Worm (Caenorhabditis elegans) whole organism, young adult: Measurements from ENCODE around the gene ZK177.12.

Source experiments
- B0035.1 ChIP-seq: sonication (generic microtip); optimal IDR thresholded peaks from 2 replicates; lab custom pipeline; 2016; ENCODE audit warnings: missing genetic modification characterization, mild to moderate bottlenecking, missing compliant biosample characterization, missing genotype, missing genetic modification reagents
- B0336.3 ChIP-seq: fragments of 200-800 bp; sonication (Bioruptor generic); IDR thresholded peaks from 2 replicates; pipeline ENCODE4 v1.3.6; 2022; ENCODE audit warnings: missing genetic modification characterization, missing compliant biosample characterization
- D2030.7 ChIP-seq: fragments of 200-800 bp; sonication (Bioruptor generic); IDR thresholded peaks from 2 replicates; pipeline ENCODE4 v1.3.6; 2022; ENCODE audit warnings: missing genetic modification reagents, missing genetic modification characterization, missing compliant biosample characterization
- F10E7.11 ChIP-seq: sonication (generic microtip); optimal IDR thresholded peaks from 2 replicates; lab custom pipeline; 2017; ENCODE audit warnings: mild to moderate bottlenecking, missing genetic modification characterization, moderate library complexity, missing compliant biosample characterization
- F23B12.7 ChIP-seq: sonication (generic microtip); optimal IDR thresholded peaks from 2 replicates; lab custom pipeline; 2017; ENCODE audit warnings: missing genetic modification characterization, mild to moderate bottlenecking, missing compliant biosample characterization, antibody characterized with exemption, moderate library complexity; ENCODE audit not compliant: insufficient read depth
- F37B4.10 ChIP-seq: fragments of 200-800 bp; sonication (Bioruptor generic); IDR thresholded peaks from 2 replicates; pipeline ENCODE4 v1.3.6; 2022; ENCODE audit warnings: missing genetic modification characterization, missing compliant biosample characterization
- T07F8.4 ChIP-seq: sonication (generic microtip); optimal IDR thresholded peaks from 2 replicates; lab custom pipeline; 2016; ENCODE audit warnings: mild to moderate bottlenecking, missing genetic modification characterization, moderate library complexity, missing compliant biosample characterization
- Y53G8AR.9 ChIP-seq: fragments of 200-800 bp; sonication (Bioruptor generic); conservative IDR thresholded peaks from 2 replicates; pipeline ENCODE4 v1.3.6; 2022; ENCODE audit warnings: missing genetic modification reagents, missing genetic modification characterization, missing compliant biosample characterization
- Y79H2A.3 ChIP-seq: fragments of 200-800 bp; sonication (Bioruptor generic); conservative IDR thresholded peaks from 2 replicates; pipeline ENCODE4 v1.3.6; 2022; ENCODE audit warnings: missing genetic modification reagents, missing genetic modification characterization, missing compliant biosample characterization
- atf-7 ChIP-seq: sonication (generic microtip); optimal IDR thresholded peaks from 2 replicates; lab custom pipeline; 2017; ENCODE audit warnings: mild to moderate bottlenecking, missing genetic modification characterization, missing compliant biosample characterization
- attf-3 ChIP-seq: fragments of 200-800 bp; sonication (Bioruptor generic); conservative IDR thresholded peaks from 2 replicates; pipeline ENCODE4 v1.3.6; 2022; ENCODE audit warnings: missing genetic modification reagents, missing genetic modification characterization, missing compliant biosample characterization
- attf-6 ChIP-seq: fragments of 200-800 bp; sonication (Bioruptor generic); IDR thresholded peaks from 2 replicates; pipeline ENCODE4 v1.3.6; 2022; ENCODE audit warnings: missing genetic modification reagents, missing genetic modification characterization, missing compliant biosample characterization
- ccch-3 ChIP-seq: fragments of 200-800 bp; sonication (Bioruptor generic); optimal IDR thresholded peaks from 2 replicates; lab custom pipeline; 2018; ENCODE audit warnings: mild to moderate bottlenecking, missing genetic modification characterization, missing compliant biosample characterization
- cebp-1 ChIP-seq, 2 experiments: fragments of 200-800 bp in 1 of 2; sonication (Bioruptor generic) in 1 of 2; sonication (generic microtip) in 1 of 2; IDR thresholded peaks in 1 of 2; optimal IDR thresholded peaks in 1 of 2; 2 replicates each; pipeline versions ENCODE4 v1.3.6 to Lab custom; 2017 to 2022; ENCODE audit warnings: missing compliant biosample characterization in 2 of 2, missing genetic modification characterization in 2 of 2, mild to moderate bottlenecking in 1 of 2, missing genetic modification reagents in 1 of 2, moderate library complexity in 1 of 2
- cebp-2 ChIP-seq: fragments of 200-800 bp; sonication (Bioruptor generic); IDR thresholded peaks from 2 replicates; pipeline ENCODE4 v1.3.6; 2022; ENCODE audit warnings: missing genetic modification characterization, missing compliant biosample characterization
- ceh-27 ChIP-seq: fragments of 200-800 bp; sonication (Bioruptor generic); optimal IDR thresholded peaks from 2 replicates; lab custom pipeline; 2018; ENCODE audit warnings: mild to moderate bottlenecking, missing genetic modification characterization, moderate library complexity, missing compliant biosample characterization
- egl-44 ChIP-seq: fragments of 200-800 bp; sonication (Bioruptor generic); IDR thresholded peaks from 2 replicates; pipeline ENCODE4 v1.3.6; 2022; ENCODE audit warnings: missing genetic modification reagents, missing genetic modification characterization, missing compliant biosample characterization
- hlh-26 ChIP-seq: fragments of 200-800 bp; sonication (Bioruptor generic); conservative IDR thresholded peaks from 2 replicates; pipeline ENCODE4 v1.3.6; 2022; ENCODE audit warnings: missing genetic modification reagents, missing genetic modification characterization, missing compliant biosample characterization
- hmg-1.2 ChIP-seq: fragments of 200-800 bp; sonication (Bioruptor generic); IDR thresholded peaks from 2 replicates; pipeline ENCODE4 v1.3.6; 2022; ENCODE audit warnings: missing genetic modification reagents, missing genetic modification characterization, missing compliant biosample characterization
- lin-26 ChIP-seq: fragments of 200-800 bp; sonication (Bioruptor generic); IDR thresholded peaks from 2 replicates; pipeline ENCODE4 v1.3.6; 2022; ENCODE audit warnings: missing genetic modification reagents, missing genetic modification characterization, missing compliant biosample characterization
- lin-40 ChIP-seq: sonication (generic microtip); optimal IDR thresholded peaks from 2 replicates; lab custom pipeline; 2016; ENCODE audit warnings: missing genetic modification characterization, mild to moderate bottlenecking, missing compliant biosample characterization, missing genotype, missing genetic modification reagents
- lin-54 ChIP-seq: fragments of 200-800 bp; sonication (Bioruptor generic); optimal IDR thresholded peaks from 2 replicates; lab custom pipeline; 2018; ENCODE audit warnings: mild to moderate bottlenecking, missing genetic modification characterization, missing compliant biosample characterization
- lsy-27 ChIP-seq: sonication (generic microtip); optimal IDR thresholded peaks from 2 replicates; lab custom pipeline; 2017; ENCODE audit warnings: missing genetic modification characterization, mild to moderate bottlenecking, missing compliant biosample characterization, antibody characterized with exemption, missing genotype, borderline replicate concordance; ENCODE audit not compliant: insufficient read depth
- madf-10 ChIP-seq: sonication (generic microtip); optimal IDR thresholded peaks from 2 replicates; lab custom pipeline; 2016; ENCODE audit warnings: mild to moderate bottlenecking, missing genetic modification characterization, missing compliant biosample characterization
- madf-3 ChIP-seq: fragments of 200-800 bp; sonication (Bioruptor generic); IDR thresholded peaks from 2 replicates; pipeline ENCODE4 v1.3.6; 2022; ENCODE audit warnings: missing genetic modification reagents, missing genetic modification characterization, missing compliant biosample characterization
- mes-4 ChIP-seq: sonication (generic microtip); optimal IDR thresholded peaks from 2 replicates; lab custom pipeline; 2016; ENCODE audit warnings: missing genotype, missing genetic modification characterization, missing compliant biosample characterization
- mxl-1 ChIP-seq: sonication (generic microtip); optimal IDR thresholded peaks from 2 replicates; lab custom pipeline; 2016; ENCODE audit warnings: missing genetic modification characterization, missing compliant biosample characterization
- nfyb-1 ChIP-seq: fragments of 200-800 bp; sonication (Bioruptor generic); IDR thresholded peaks from 2 replicates; pipeline ENCODE4 v1.3.6; 2022; ENCODE audit warnings: missing genetic modification reagents, missing genetic modification characterization, missing compliant biosample characterization
- nhr-179 ChIP-seq: sonication (generic microtip); optimal IDR thresholded peaks from 2 replicates; lab custom pipeline; 2016; ENCODE audit warnings: mild to moderate bottlenecking, missing genetic modification characterization, missing compliant biosample characterization
- nhr-27 ChIP-seq: fragments of 200-800 bp; sonication (Bioruptor generic); optimal IDR thresholded peaks from 2 replicates; lab custom pipeline; 2018; ENCODE audit warnings: mild to moderate bottlenecking, missing genetic modification characterization, moderate library complexity, missing compliant biosample characterization
- nhr-80 ChIP-seq: sonication (generic microtip); optimal IDR thresholded peaks from 2 replicates; lab custom pipeline; 2016; ENCODE audit warnings: missing genetic modification characterization, missing compliant biosample characterization
- pbrm-1 ChIP-seq: fragments of 200-800 bp; sonication (Bioruptor generic); IDR thresholded peaks from 2 replicates; pipeline ENCODE4 v1.3.6; 2022; ENCODE audit warnings: missing genetic modification reagents, missing genetic modification characterization, missing compliant biosample characterization
- pha-4 ChIP-seq: fragments of 150-350 bp; sonication (generic microtip); optimal IDR thresholded peaks from 2 replicates; lab custom pipeline; 2014; ENCODE audit warnings: missing biosample characterization, missing genetic modification reagents, missing genetic modification characterization
- rcor-1 ChIP-seq: fragments of 200-800 bp; sonication (Bioruptor generic); IDR thresholded peaks from 2 replicates; pipeline ENCODE4 v1.3.6; 2022; ENCODE audit warnings: missing genetic modification reagents, missing genetic modification characterization, missing compliant biosample characterization
- rpc-1 ChIP-seq, 2 experiments: fragments of 150-350 bp in 1 of 2; sonication (generic microtip) in 1 of 2; optimal IDR thresholded peaks; 2 replicates each; lab custom pipeline; 2014 to 2018; ENCODE audit warnings: missing biosample characterization in 1 of 2, missing genetic modification characterization in 1 of 2, missing genetic modification reagents in 1 of 2, missing genotype in 1 of 2
- sea-2 ChIP-seq: fragments of 200-800 bp; sonication (Bioruptor generic); IDR thresholded peaks from 2 replicates; pipeline ENCODE4 v1.3.6; 2022; ENCODE audit warnings: missing genetic modification characterization, missing compliant biosample characterization
- snpc-1.1 ChIP-seq: sonication (generic microtip); optimal IDR thresholded peaks from 2 replicates; lab custom pipeline; 2017; ENCODE audit warnings: missing genetic modification characterization, mild to moderate bottlenecking, missing compliant biosample characterization, antibody characterized with exemption, moderate library complexity, missing genotype, missing genetic modification reagents; ENCODE audit not compliant: insufficient read depth
- snpc-4 ChIP-seq, 5 experiments: fragments of 150-350 bp in 1 of 5; sonication (generic microtip) in 4 of 5; optimal IDR thresholded peaks; 2 replicates each; lab custom pipeline; 2014 to 2018; ENCODE audit warnings: missing genetic modification characterization in 5 of 5, missing biosample characterization in 3 of 5, antibody characterized with exemption in 2 of 5, mild to moderate bottlenecking in 2 of 5, missing compliant biosample characterization in 2 of 5, missing genotype in 2 of 5, moderate library complexity in 2 of 5, missing genetic modification reagents in 1 of 5
- somi-1 ChIP-seq: fragments of 200-800 bp; sonication (Bioruptor generic); optimal IDR thresholded peaks from 2 replicates; lab custom pipeline; 2018; ENCODE audit warnings: mild to moderate bottlenecking, missing genetic modification characterization, missing compliant biosample characterization
- tlf-1 ChIP-seq: fragments of 200-800 bp; sonication (Bioruptor generic); optimal IDR thresholded peaks from 2 replicates; lab custom pipeline; 2018; ENCODE audit warnings: mild to moderate bottlenecking, missing genetic modification characterization, missing compliant biosample characterization
- zim-3 ChIP-seq: sonication (generic microtip); optimal IDR thresholded peaks from 2 replicates; lab custom pipeline; 2017; ENCODE audit warnings: mild to moderate bottlenecking, missing genetic modification characterization, moderate library complexity, missing compliant biosample characterization
- ztf-25 ChIP-seq: fragments of 200-800 bp; sonication (Bioruptor generic); IDR thresholded peaks from 2 replicates; pipeline ENCODE4 v1.3.6; 2022; ENCODE audit warnings: missing genetic modification reagents, missing genetic modification characterization, missing compliant biosample characterization

The ZK177.12 gene

ce11 chrII:5557134-5557533 is 35.6 kb downstream of the ZK177.12 start:
- TF ChIP-seq madf-3 (GFP tag; lab: Robert Waterston, UW) (no peak), lin-40 (tag; lab: Kevin White, UChicago) (no peak), Y53G8AR.9 (GFP tag; lab: Robert Waterston, UW) (no peak), pha-4 (tag; lab: Kevin White, UChicago) (no peak), ceh-27 (no peak), cebp-2 (GFP tag; lab: Robert Waterston, UW) (no peak), F23B12.7 (tag; lab: Kevin White, UChicago) (no peak), lin-54 (GFP tag; lab: Kevin White, UChicago) (no peak), sea-2 (GFP tag; lab: Robert Waterston, UW) (no peak), snpc-4 (GFP tag; optimal IDR thresholded peaks at IDR 0.05; lab: Kevin White, UChicago) (no peak), snpc-4 (tag; optimal IDR thresholded peaks at IDR 0.05; lab: Kevin White, UChicago) (peak in 1 of 4 experiments; percentile 7), mes-4 (tag; lab: Kevin White, UChicago) (no peak), nhr-80 (tag; lab: Kevin White, UChicago) (peak; percentile 55), zim-3 (tag; lab: Kevin White, UChicago) (no peak), hlh-26 (GFP tag; lab: Robert Waterston, UW) (no peak)
- TF ChIP-seq, all 124 proteins: peak for 2

DNA sequence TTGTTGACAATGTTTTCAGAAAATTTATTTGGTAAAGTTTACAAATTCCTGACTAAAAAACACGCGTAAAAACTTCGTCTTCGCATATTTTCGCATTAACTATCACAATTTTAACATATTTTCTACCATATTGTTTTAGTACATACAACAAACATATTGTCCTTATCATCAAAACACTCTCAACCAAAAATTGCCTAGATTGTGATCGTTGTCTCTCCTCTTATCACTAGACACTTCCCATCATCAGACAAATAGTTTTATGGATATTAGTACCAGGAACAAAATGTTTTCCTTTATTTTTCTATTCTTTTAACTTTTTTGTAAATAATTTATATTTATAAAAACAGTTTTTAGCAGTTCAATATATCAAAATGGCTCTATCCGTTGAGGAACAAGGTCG is 39.9 kb downstream of the ZK177.12 start, which contains the start of gene C17C3.3:
TSS of gene C17C3.3 (plus strand) at position 346 of the 400 bp plus-strand sequence.
- TF ChIP-seq D2030.7 = no peak
- TF ChIP-seq tlf-1 = no peak
- TF ChIP-seq rpc-1 (optimal IDR thresholded peaks at IDR 0.05; lab: Kevin White, UChicago) = no peak
- no peak for TF ChIP-seq rpc-1 (tag; optimal IDR thresholded peaks at IDR 0.05; lab: Kevin White, UChicago)
- TF ChIP-seq lsy-27 (tag; lab: Kevin White, UChicago) = no peak
- no peak for TF ChIP-seq F10E7.11 (tag; lab: Kevin White, UChicago)
- TF ChIP-seq nhr-179 (tag; lab: Kevin White, UChicago) = no peak
- no peak for TF ChIP-seq T07F8.4 (tag; lab: Kevin White, UChicago)
- TF ChIP-seq atf-7 = no peak
- no peak for TF ChIP-seq rcor-1 (GFP tag; lab: Robert Waterston, UW)
- no peak for TF ChIP-seq Y79H2A.3 (GFP tag; lab: Robert Waterston, UW)
- no peak for TF ChIP-seq ccch-3 (GFP tag; lab: Kevin White, UChicago)
- TF ChIP-seq somi-1 = no peak
- no peak for TF ChIP-seq mxl-1 (tag; lab: Kevin White, UChicago)
- no peak for TF ChIP-seq B0336.3
- no peak for TF ChIP-seq B0035.1 (tag; lab: Kevin White, UChicago)
- no peak for TF ChIP-seq attf-3
- TF ChIP-seq egl-44 = no peak
- no peak for TF ChIP-seq nhr-27
- no peak for TF ChIP-seq hmg-1.2 (GFP tag; lab: Robert Waterston, UW)
- no peak for TF ChIP-seq ztf-25 (GFP tag; lab: Robert Waterston, UW)
- TF ChIP-seq, all 124 proteins: peak for 0

ce11 chrII:5565082-5565623 is 43.6 kb downstream of the ZK177.12 start:
- 0 out of 2 replicates have a peak, but pooled peaks have one; percentile 41 for TF ChIP-seq nfyb-1 (GFP tag; lab: Robert Waterston, UW)
- TF ChIP-seq cebp-2 (GFP tag; lab: Robert Waterston, UW) = 0 out of 2 replicates have a peak, but pooled peaks have one; percentile 50
- peak; percentile 72; the same call in 1 of the 2 replicates for TF ChIP-seq pbrm-1 (GFP tag; lab: Robert Waterston, UW)
- TF ChIP-seq snpc-4 (GFP tag; optimal IDR thresholded peaks at IDR 0.05; lab: Kevin White, UChicago) = no peak
- TF ChIP-seq snpc-4 (tag; optimal IDR thresholded peaks at IDR 0.05; lab: Kevin White, UChicago) = peak in 2 of 4 experiments; percentile 75 to 91
- TF ChIP-seq cebp-1 (GFP tag; IDR thresholded peaks at IDR 0.05; lab: Robert Waterston, UW) = no peak
- TF ChIP-seq cebp-1 (tag; optimal IDR thresholded peaks at IDR 0.05; lab: Kevin White, UChicago) = no peak
- peak; percentile 74 for TF ChIP-seq hmg-1.2 (GFP tag; lab: Robert Waterston, UW)
- TF ChIP-seq snpc-1.1 = peak; percentile 80
- 0 out of 2 replicates have a peak, but pooled peaks have one; percentile 56 for TF ChIP-seq lin-26 (GFP tag; lab: Robert Waterston, UW)
- no peak for TF ChIP-seq madf-10 (tag; lab: Kevin White, UChicago)
- TF ChIP-seq F37B4.10 (GFP tag; lab: Robert Waterston, UW) = no peak
- TF ChIP-seq attf-6 (GFP tag; lab: Robert Waterston, UW) = peak; percentile 82; the same call in 1 of the 2 replicates
